Worm (Caenorhabditis elegans): ENCODE results near the gene F46H5.3.

- TF ChIP-seq ces-1 (GFP tag; optimal IDR thresholded peaks at IDR 0.05) (no peak), alr-1 (tag; optimal IDR thresholded peaks at IDR 0.05; ENCODE audit: borderline replicate concordance) (no peak), mef-2 (tag; optimal IDR thresholded peaks at IDR 0.05) (no peak), snpc-4 (tag; optimal IDR thresholded peaks at IDR 0.05) (no peak), nhr-237 (tag; optimal IDR thresholded peaks at IDR 0.05) (no peak), xbp-1 (tag; optimal IDR thresholded peaks at IDR 0.05) (no peak), unc-98 (GFP tag; IDR thresholded peaks at IDR 0.05) (no peak), nhr-76 (tag; optimal IDR thresholded peaks at IDR 0.05) (no peak), nhr-84 (tag; optimal IDR thresholded peaks at IDR 0.05) (no peak), pqm-1 (tag; optimal IDR thresholded peaks at IDR 0.05) (no peak), nhr-12 (tag; optimal IDR thresholded peaks at IDR 0.05) (no peak), efl-1 (optimal IDR thresholded peaks at IDR 0.05) (no peak), efl-1 (GFP tag; optimal IDR thresholded peaks at IDR 0.05 in 1 of 2) (no peak), zag-1 (tag; optimal IDR thresholded peaks at IDR 0.05) (no peak), unc-86 (tag; optimal IDR thresholded peaks at IDR 0.05) (no peak)
Observed at ce11 chrX:7265348-7265747, 26.9 kb upstream of the F46H5.3 start, which contains the start of gene F46H5.2.
